Worm (Caenorhabditis elegans) whole organism, late embryonic: ENCODE results near the gene slc-25A32.

ENCODE experiments used
- C08G9.2 ChIP-seq: sonication (generic microtip); optimal IDR thresholded peaks from 2 replicates; lab custom pipeline; 2016; ENCODE audit warnings: mild to moderate bottlenecking, missing genetic modification characterization, moderate library complexity, missing compliant biosample characterization
- K02D7.2 ChIP-seq: sonication (generic microtip); optimal IDR thresholded peaks from 2 replicates; lab custom pipeline; 2017; ENCODE audit warnings: mild to moderate bottlenecking, missing genetic modification characterization, missing compliant biosample characterization
- ceh-19 ChIP-seq: fragments of 200-800 bp; sonication (Bioruptor generic); optimal IDR thresholded peaks from 2 replicates; lab custom pipeline; 2018; ENCODE audit warnings: mild to moderate bottlenecking, missing genetic modification characterization, missing compliant biosample characterization
- ceh-22 ChIP-seq: sonication (generic microtip); optimal IDR thresholded peaks from 2 replicates; lab custom pipeline; 2017; ENCODE audit warnings: missing biosample characterization, missing genetic modification characterization
- ceh-31 ChIP-seq: sonication (generic microtip); optimal IDR thresholded peaks from 2 replicates; lab custom pipeline; 2016; ENCODE audit warnings: missing genetic modification characterization, missing compliant biosample characterization
- ceh-34 ChIP-seq: sonication (generic microtip); optimal IDR thresholded peaks from 2 replicates; lab custom pipeline; 2016; ENCODE audit warnings: mild to moderate bottlenecking, missing genetic modification characterization, missing compliant biosample characterization
- ceh-45 ChIP-seq: fragments of 200-800 bp; sonication (Bioruptor generic); IDR thresholded peaks from 2 replicates; pipeline ENCODE4 v1.3.6; 2022; ENCODE audit warnings: missing genetic modification reagents, missing genetic modification characterization, missing compliant biosample characterization
- ceh-48 ChIP-seq: sonication (generic microtip); optimal IDR thresholded peaks from 2 replicates; lab custom pipeline; 2016; ENCODE audit warnings: missing genetic modification characterization, inconsistent platforms, missing compliant biosample characterization
- ceh-6 ChIP-seq: fragments of 200-800 bp; sonication (Bioruptor generic); optimal IDR thresholded peaks from 2 replicates; lab custom pipeline; 2018; ENCODE audit warnings: mild to moderate bottlenecking, missing genetic modification characterization, missing compliant biosample characterization
- che-1 ChIP-seq: sonication (generic microtip); optimal IDR thresholded peaks from 2 replicates; lab custom pipeline; 2016; ENCODE audit warnings: mild to moderate bottlenecking, missing genetic modification characterization, missing compliant biosample characterization
- dmd-4 ChIP-seq: sonication (generic microtip); optimal IDR thresholded peaks from 2 replicates; lab custom pipeline; 2016; ENCODE audit warnings: borderline replicate concordance, missing genetic modification characterization, missing compliant biosample characterization
- dve-1 ChIP-seq: sonication (generic microtip); optimal IDR thresholded peaks from 2 replicates; lab custom pipeline; 2017; ENCODE audit warnings: antibody characterized with exemption, mild to moderate bottlenecking, missing genetic modification characterization, missing compliant biosample characterization
- elt-2 ChIP-seq: sonication (generic microtip); optimal IDR thresholded peaks from 2 replicates; lab custom pipeline; 2016; ENCODE audit warnings: missing genetic modification reagents, missing genetic modification characterization, missing compliant biosample characterization
- eyg-1 ChIP-seq: sonication (generic microtip); optimal IDR thresholded peaks from 2 replicates; lab custom pipeline; 2016; ENCODE audit warnings: missing genotype, missing genetic modification characterization, missing compliant biosample characterization
- fax-1 ChIP-seq: sonication (generic microtip); optimal IDR thresholded peaks from 2 replicates; lab custom pipeline; 2016; ENCODE audit warnings: missing genotype, missing genetic modification characterization, missing compliant biosample characterization
- fkh-6 ChIP-seq: sonication (generic microtip); optimal IDR thresholded peaks from 2 replicates; lab custom pipeline; 2016; ENCODE audit warnings: missing genetic modification characterization, missing compliant biosample characterization
- gmeb-2 ChIP-seq: sonication (generic microtip); optimal IDR thresholded peaks from 2 replicates; lab custom pipeline; 2016; ENCODE audit warnings: missing genetic modification characterization, inconsistent platforms, missing compliant biosample characterization
- hlh-15 ChIP-seq: sonication (generic microtip); optimal IDR thresholded peaks from 2 replicates; lab custom pipeline; 2016; ENCODE audit warnings: missing genetic modification characterization, missing compliant biosample characterization
- hlh-30 ChIP-seq: sonication (generic microtip); optimal IDR thresholded peaks from 2 replicates; lab custom pipeline; 2017; ENCODE audit warnings: antibody characterized with exemption, missing genetic modification characterization, missing compliant biosample characterization; ENCODE audit not compliant: insufficient read depth
- hlh-6 ChIP-seq: sonication (generic microtip); optimal IDR thresholded peaks from 2 replicates; lab custom pipeline; 2016; ENCODE audit warnings: missing genotype, missing genetic modification characterization, missing compliant biosample characterization
- hlh-8 ChIP-seq: sonication (generic microtip); optimal IDR thresholded peaks from 2 replicates; lab custom pipeline; 2016; ENCODE audit warnings: missing genotype, missing genetic modification characterization, missing compliant biosample characterization
- lin-11 ChIP-seq: fragments of 200-800 bp; sonication (Bioruptor generic); optimal IDR thresholded peaks from 2 replicates; lab custom pipeline; 2018; ENCODE audit warnings: mild to moderate bottlenecking, missing genetic modification characterization, missing compliant biosample characterization
- madf-2 ChIP-seq: sonication (generic microtip); optimal IDR thresholded peaks from 2 replicates; lab custom pipeline; 2017; ENCODE audit warnings: missing genetic modification characterization, missing compliant biosample characterization
- nfya-1 ChIP-seq: sonication (generic microtip); optimal IDR thresholded peaks from 2 replicates; lab custom pipeline; 2017; ENCODE audit warnings: missing genetic modification characterization, mild to moderate bottlenecking, missing compliant biosample characterization, antibody characterized with exemption, moderate library complexity
- nhr-11 ChIP-seq: fragments of 150-350 bp; optimal IDR thresholded peaks from 2 replicates; lab custom pipeline; 2014; ENCODE audit warnings: missing biosample characterization, missing genetic modification characterization
- npax-4 ChIP-seq: sonication (generic microtip); optimal IDR thresholded peaks from 2 replicates; lab custom pipeline; 2016; ENCODE audit warnings: missing genetic modification characterization, missing compliant biosample characterization
- pag-3 ChIP-seq: sonication (generic microtip); optimal IDR thresholded peaks from 2 replicates; lab custom pipeline; 2016; ENCODE audit warnings: missing compliant biosample characterization, missing genetic modification characterization, borderline replicate concordance
- pax-1 ChIP-seq: fragments of 150-350 bp; optimal IDR thresholded peaks from 2 replicates; lab custom pipeline; 2014; ENCODE audit warnings: missing biosample characterization, missing genetic modification characterization
- pha-4 ChIP-seq: fragments of 150-350 bp; optimal IDR thresholded peaks from 2 replicates; lab custom pipeline; 2018; ENCODE audit warnings: missing biosample characterization, missing genetic modification reagents, missing genetic modification characterization
- pqm-1 ChIP-seq: sonication (generic microtip); optimal IDR thresholded peaks from 2 replicates; lab custom pipeline; 2016; ENCODE audit warnings: missing genetic modification characterization, missing compliant biosample characterization
- rnt-1 ChIP-seq: sonication (generic microtip); optimal IDR thresholded peaks from 2 replicates; lab custom pipeline; 2016; ENCODE audit warnings: missing genetic modification characterization, missing compliant biosample characterization
- sdc-2 ChIP-seq: sonication (generic microtip); optimal IDR thresholded peaks from 2 replicates; lab custom pipeline; 2016; ENCODE audit warnings: missing genotype, missing genetic modification characterization, missing compliant biosample characterization
- tbx-7 ChIP-seq: sonication (generic microtip); optimal IDR thresholded peaks from 2 replicates; lab custom pipeline; 2016; ENCODE audit warnings: missing genotype, missing genetic modification characterization, missing compliant biosample characterization
- unc-42 ChIP-seq: sonication (generic microtip); optimal IDR thresholded peaks from 2 replicates; lab custom pipeline; 2016; ENCODE audit warnings: missing genotype, missing genetic modification characterization, missing compliant biosample characterization
- unc-55 ChIP-seq: sonication (generic microtip); optimal IDR thresholded peaks from 2 replicates; lab custom pipeline; 2017; ENCODE audit warnings: missing biosample characterization, missing genetic modification reagents, missing genetic modification characterization
- unc-86 ChIP-seq: sonication (generic microtip); optimal IDR thresholded peaks from 2 replicates; lab custom pipeline; 2016; ENCODE audit warnings: missing genetic modification characterization, missing compliant biosample characterization
- ztf-16 ChIP-seq: sonication (generic microtip); optimal IDR thresholded peaks from 2 replicates; lab custom pipeline; 2017; ENCODE audit warnings: missing genetic modification characterization, missing compliant biosample characterization

slc-25A32 gene

ce11 chrII:8276057-8276456, at the start of gene slc-25A32, which contains the start of gene gei-14:
TSS of gene slc-25A32 (plus strand) at chrII:8276298.
TSS of gene gei-14 (minus strand) at chrII:8276231.
- TF ChIP-seq nfya-1 (tag; lab: Kevin White, UChicago) (peak; percentile 6), unc-42 (tag; lab: Kevin White, UChicago) (no peak), elt-2 (peak; percentile 6), hlh-30 (tag; lab: Kevin White, UChicago) (peak; percentile 17)

ce11 chrII:8226475-8226874, 49.6 kb upstream of the slc-25A32 start:
- TF ChIP-seq che-1 (tag; lab: Kevin White, UChicago) (no peak), elt-2 (peak; percentile 83)

DNA sequence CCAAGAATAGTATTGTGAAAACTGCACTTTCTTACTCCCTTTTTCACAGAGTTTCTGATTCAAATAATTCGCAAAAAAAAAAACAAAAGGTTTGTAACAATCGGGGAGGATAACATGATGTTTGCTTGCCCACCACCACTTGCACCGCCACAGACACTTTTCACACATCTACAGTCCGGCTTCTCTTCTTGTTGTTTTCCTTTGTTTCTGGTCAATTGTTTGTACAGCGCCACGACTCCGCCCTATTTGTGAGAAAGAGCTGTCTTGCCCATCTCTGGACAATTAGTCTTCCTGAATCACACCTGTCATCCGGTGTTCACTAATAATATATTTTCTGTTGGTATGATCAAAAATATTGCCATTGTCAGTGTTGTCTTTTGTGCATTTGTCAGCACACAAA, 45.1 kb upstream of the slc-25A32 start, which contains the start of gene M110.9:
M110.9 (plus strand) TSS at position 301 of the 400 bp plus-strand sequence.
- TF ChIP-seq rnt-1 (tag; lab: Kevin White, UChicago) (no peak), gmeb-2 (no peak), che-1 (tag; lab: Kevin White, UChicago) (no peak), unc-55 (no peak)

- TF ChIP-seq rnt-1 (tag; lab: Kevin White, UChicago) (no peak), C08G9.2 (tag; lab: Kevin White, UChicago) (no peak), pha-4 (tag; lab: Kevin White, UChicago) (no peak), nhr-11 (tag; lab: Kevin White, UChicago) (no peak), hlh-15 (tag; lab: Kevin White, UChicago) (no peak), nfya-1 (tag; lab: Kevin White, UChicago) (no peak), madf-2 (tag; lab: Kevin White, UChicago) (no peak), unc-55 (no peak), ceh-22 (tag; lab: Kevin White, UChicago) (no peak), gmeb-2 (no peak), ceh-45 (GFP tag; lab: Robert Waterston, UW) (no peak)
Observed at ce11 chrII:8232489-8232888, 43.6 kb upstream of the slc-25A32 start, which contains the start of gene M110.7. TSS of gene M110.7 (plus strand) at chrII:8232789.

ce11 chrII:8238155-8238554, 37.9 kb upstream of the slc-25A32 start, which contains the start of gene nlp-5:
TSS of gene nlp-5 (plus strand) at chrII:8238455.
- TF ChIP-seq ceh-6 = no peak
- no peak for TF ChIP-seq unc-86 (tag; lab: Kevin White, UChicago)
- TF ChIP-seq pax-1 (tag; lab: Kevin White, UChicago) = no peak
- TF ChIP-seq fkh-6 = no peak
- no peak for TF ChIP-seq npax-4 (tag; lab: Kevin White, UChicago)
- no peak for TF ChIP-seq dve-1 (tag; lab: Kevin White, UChicago)
- TF ChIP-seq pag-3 (tag; lab: Kevin White, UChicago) = no peak
- TF ChIP-seq dmd-4 (tag; lab: Kevin White, UChicago) = no peak
- no peak for TF ChIP-seq K02D7.2 (tag; lab: Kevin White, UChicago)
- TF ChIP-seq ceh-31 (tag; lab: Kevin White, UChicago) = no peak
- TF ChIP-seq ceh-19 (GFP tag; lab: Kevin White, UChicago) = no peak
- no peak for TF ChIP-seq rnt-1 (tag; lab: Kevin White, UChicago)
- no peak for TF ChIP-seq hlh-6 (tag; lab: Kevin White, UChicago)

DNA sequence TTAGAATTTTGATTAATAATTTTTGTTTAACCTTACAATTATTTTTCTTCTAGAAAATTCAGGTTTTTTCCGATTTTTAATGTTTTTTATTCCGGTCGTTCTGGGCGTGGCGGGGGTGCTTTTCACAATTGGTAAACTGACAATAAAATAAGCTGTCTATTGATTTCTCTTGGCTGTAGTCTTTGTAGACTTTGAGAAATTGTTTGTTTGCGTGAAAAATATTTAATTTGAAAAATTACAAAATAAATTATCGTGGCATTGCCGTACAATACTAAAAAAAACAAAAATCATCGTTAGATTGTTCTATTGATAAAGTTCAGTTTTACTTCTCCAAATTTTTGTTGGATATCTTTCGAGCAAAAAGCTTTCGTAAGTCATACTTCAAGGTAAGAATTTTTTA, 29.6 kb upstream of the slc-25A32 start, which contains the start of gene F35C11.3:
F35C11.3 (plus strand) TSS at position 301 of the 400 bp plus-strand sequence.
- TF ChIP-seq tbx-7 (tag; lab: Kevin White, UChicago) (no peak), K02D7.2 (tag; lab: Kevin White, UChicago) (no peak), ceh-19 (GFP tag; lab: Kevin White, UChicago) (no peak), pqm-1 (tag; lab: Kevin White, UChicago) (no peak), ceh-48 (tag; lab: Kevin White, UChicago) (no peak), fax-1 (tag; lab: Kevin White, UChicago) (no peak), lin-11 (tag; lab: Kevin White, UChicago) (no peak), ceh-34 (tag; lab: Kevin White, UChicago) (no peak), ztf-16 (tag; lab: Kevin White, UChicago) (no peak), nhr-11 (tag; lab: Kevin White, UChicago) (no peak), gmeb-2 (no peak), ceh-31 (tag; lab: Kevin White, UChicago) (no peak), eyg-1 (tag; lab: Kevin White, UChicago) (no peak), fkh-6 (no peak), rnt-1 (tag; lab: Kevin White, UChicago) (no peak), hlh-8 (tag; lab: Kevin White, UChicago) (no peak), sdc-2 (no peak)
